Fruit fly (Drosophila melanogaster) whole organism, pupa: Measurements from ENCODE around the gene CG13312.

ENCODE experiments used
- CG12605 ChIP-seq: fragments of 200-800 bp; sonication (Bioruptor generic); IDR thresholded peaks from 2 replicates; pipeline ENCODE4 v1.3.6; 2022; ENCODE audit warnings: missing biosample characterization, missing genetic modification characterization
- CG13204 ChIP-seq: fragments of 200-800 bp; sonication (Bioruptor generic); optimal IDR thresholded peaks from 2 replicates; lab custom pipeline; 2018; ENCODE audit warnings: missing biosample characterization, mild to moderate bottlenecking, missing genetic modification characterization, moderate library complexity
- CG15710 ChIP-seq: fragments of 200-800 bp; sonication (Bioruptor generic); optimal IDR thresholded peaks from 2 replicates; lab custom pipeline; 2018; ENCODE audit warnings: missing biosample characterization, mild to moderate bottlenecking, missing genetic modification characterization, moderate library complexity
- CG34367 ChIP-seq: fragments of 200-800 bp; sonication (Bioruptor generic); optimal IDR thresholded peaks from 2 replicates; lab custom pipeline; 2018; ENCODE audit warnings: missing biosample characterization, mild to moderate bottlenecking, missing genetic modification characterization
- CG8159 ChIP-seq: fragments of 200-800 bp; sonication (Bioruptor generic); optimal IDR thresholded peaks from 3 replicates; lab custom pipeline; 2018; ENCODE audit warnings: missing biosample characterization, mild to moderate bottlenecking, missing genetic modification characterization, moderate library complexity
- CG8301 ChIP-seq: fragments of 200-800 bp; sonication (Bioruptor generic); optimal IDR thresholded peaks from 2 replicates; lab custom pipeline; 2018; ENCODE audit warnings: missing biosample characterization, mild to moderate bottlenecking, missing genetic modification characterization
- CG9948 ChIP-seq: fragments of 200-800 bp; sonication (Bioruptor generic); optimal IDR thresholded peaks from 2 replicates; lab custom pipeline; 2018; ENCODE audit warnings: missing biosample characterization, mild to moderate bottlenecking, missing genetic modification characterization, moderate library complexity
- EcR ChIP-seq: fragments of 200-800 bp; sonication (Bioruptor generic); optimal IDR thresholded peaks from 3 replicates; lab custom pipeline; 2019; ENCODE audit warnings: missing biosample characterization, missing genetic modification characterization, mild to moderate bottlenecking, moderate library complexity, missing genetic modification reagents
- Pif1A ChIP-seq: fragments of 200-800 bp; sonication (Bioruptor generic); optimal IDR thresholded peaks from 3 replicates; lab custom pipeline; 2016; ENCODE audit warnings: missing biosample characterization, missing genetic modification characterization
- Snoo ChIP-seq: fragments of 200-800 bp; sonication (Bioruptor generic); optimal IDR thresholded peaks from 3 replicates; lab custom pipeline; 2017; ENCODE audit warnings: missing biosample characterization, mild to moderate bottlenecking, missing genetic modification characterization, inconsistent platforms
- gl ChIP-seq: fragments of 200-800 bp; sonication (Bioruptor generic); optimal IDR thresholded peaks from 2 replicates; lab custom pipeline; 2018; ENCODE audit warnings: missing biosample characterization, mild to moderate bottlenecking, missing genetic modification characterization
- rn ChIP-seq: fragments of 200-800 bp; sonication (Bioruptor generic); IDR thresholded peaks from 2 replicates; pipeline ENCODE4 v1.3.6; 2022; ENCODE audit warnings: missing biosample characterization, missing genetic modification characterization

DNA sequence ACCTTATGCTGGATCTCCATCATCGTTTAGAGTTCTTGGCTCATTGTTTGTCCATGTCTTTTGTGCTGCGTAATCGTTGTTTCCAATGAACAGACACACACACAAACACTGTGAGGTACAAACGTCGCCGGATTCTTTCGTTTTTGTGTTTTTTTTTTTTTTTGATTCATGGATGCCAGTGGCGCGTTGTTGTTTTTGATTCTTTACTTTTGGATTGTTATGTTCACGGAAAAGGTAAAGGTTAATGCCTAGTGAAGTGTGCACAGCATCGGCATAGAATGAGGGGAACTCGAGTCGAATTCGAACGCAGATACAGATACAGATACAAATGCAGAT is 26.4 kb upstream of the CG13312 start:
- TF ChIP-seq CG12605 (GFP tag; lab: Robert Waterston, UW) (no peak), CG34367 (tag; lab: Kevin White, UChicago) (no peak), Pif1A (GFP tag; lab: Kevin White, UChicago) (no peak), EcR (no peak), Snoo (tag; lab: Kevin White, UChicago) (no peak), rn (GFP tag; lab: Robert Waterston, UW) (no peak), CG13204 (no peak), gl (tag; lab: Kevin White, UChicago) (no peak), CG15710 (no peak), CG8159 (no peak), CG8301 (tag; lab: Kevin White, UChicago) (no peak), CG9948 (no peak)
